Worm (Caenorhabditis elegans): ENCODE results near the gene F26A1.19.
A peak's percentile ranks its signal among the peaks of the same experiment; 100 is the strongest.

Gene F26A1.19

ce11 chrIII:4866762-4867161 is 29.2 kb downstream of the F26A1.19 start, which contains the start of gene C35D10.17:
Gene C35D10.17, plus strand, starts transcription at chrIII:4867062.
- no peak for TF ChIP-seq nhr-77 (tag; optimal IDR thresholded peaks at IDR 0.05)
- TF ChIP-seq skn-1 (tag; optimal IDR thresholded peaks at IDR 0.05): no peak

- TF ChIP-seq lin-39 (tag; optimal IDR thresholded peaks at IDR 0.05) (no peak), sem-4 (tag; optimal IDR thresholded peaks at IDR 0.05) (no peak), sma-3 (GFP tag; optimal IDR thresholded peaks at IDR 0.05) (no peak)
Observed at ce11 chrIII:4868643-4869042, 31.1 kb downstream of the F26A1.19 start, which contains the start of the genes msd-4 and C35D10.3. Gene msd-4, minus strand, starts transcription at chrIII:4868743. Gene C35D10.3, plus strand, starts transcription at chrIII:4868921.

ce11 chrIII:4870478-4870877 is 32.9 kb downstream of the F26A1.19 start, which contains the start of gene gipc-1:
Gene gipc-1, plus strand, starts transcription at chrIII:4870778.
- no peak for TF ChIP-seq sma-9 (GFP tag; optimal IDR thresholded peaks at IDR 0.05)
- no peak for TF ChIP-seq sma-9 (tag; optimal IDR thresholded peaks at IDR 0.05)
- no peak for TF ChIP-seq snpc-4 (tag; optimal IDR thresholded peaks at IDR 0.05)
- no peak for TF ChIP-seq ZK546.5 (tag; optimal IDR thresholded peaks at IDR 0.05)

ce11 chrIII:4873395-4873794 is 35.9 kb downstream of the F26A1.19 start:
- TF ChIP-seq ztf-1 (GFP tag; conservative IDR thresholded peaks at IDR 0.05) (no peak), egl-27 (tag; optimal IDR thresholded peaks at IDR 0.05) (no peak), sem-4 (tag; optimal IDR thresholded peaks at IDR 0.05) (no peak), elt-1 (tag; optimal IDR thresholded peaks at IDR 0.05) (no peak), unc-62 (GFP tag; optimal IDR thresholded peaks at IDR 0.05) (no peak), lin-11 (tag; optimal IDR thresholded peaks at IDR 0.05) (no peak), mbf-1 (tag; optimal IDR thresholded peaks at IDR 0.05) (no peak), peb-1 (tag; optimal IDR thresholded peaks at IDR 0.05) (no peak), nhr-6 (tag; optimal IDR thresholded peaks at IDR 0.05) (no peak), R02D3.7 (tag; optimal IDR thresholded peaks at IDR 0.05) (no peak), F13H6.1 (tag; optimal IDR thresholded peaks at IDR 0.05) (no peak), ztf-4 (tag; optimal IDR thresholded peaks at IDR 0.05) (no peak), ama-1 (optimal IDR thresholded peaks at IDR 0.05) (no peak), ceh-16 (tag; optimal IDR thresholded peaks at IDR 0.05) (no peak), aly-2 (tag; optimal IDR thresholded peaks at IDR 0.05) (no peak), nhr-129 (tag; optimal IDR thresholded peaks at IDR 0.05) (no peak), gmeb-1 (tag; optimal IDR thresholded peaks at IDR 0.05) (no peak), nhr-237 (tag; optimal IDR thresholded peaks at IDR 0.05) (no peak)

- TF ChIP-seq blmp-1 (tag; optimal IDR thresholded peaks at IDR 0.05; ENCODE audit: insufficient read depth) (no peak), elt-1 (tag; optimal IDR thresholded peaks at IDR 0.05) (no peak), sem-4 (tag; optimal IDR thresholded peaks at IDR 0.05) (no peak), nhr-77 (tag; optimal IDR thresholded peaks at IDR 0.05) (no peak), mbf-1 (tag; optimal IDR thresholded peaks at IDR 0.05) (no peak), nhr-10 (tag; optimal IDR thresholded peaks at IDR 0.05) (no peak), nhr-11 (tag; optimal IDR thresholded peaks at IDR 0.05) (no peak), nhr-25 (tag; optimal IDR thresholded peaks at IDR 0.05) (no peak), F13H6.1 (tag; optimal IDR thresholded peaks at IDR 0.05) (no peak), lsy-2 (tag; optimal IDR thresholded peaks at IDR 0.05) (no peak), aly-2 (tag; optimal IDR thresholded peaks at IDR 0.05) (no peak), mab-5 (tag; optimal IDR thresholded peaks at IDR 0.05) (no peak), skn-1 (tag; optimal IDR thresholded peaks at IDR 0.05) (no peak)
Observed at ce11 chrIII:4874671-4875070, 37.1 kb downstream of the F26A1.19 start, which contains the start of gene C35D10.12. Gene C35D10.12, minus strand, starts transcription at chrIII:4874771.

ce11 chrIII:4875663-4876062 is 38.1 kb downstream of the F26A1.19 start:
- TF ChIP-seq ama-1 (optimal IDR thresholded peaks at IDR 0.05): no peak
- TF ChIP-seq lin-11 (tag; optimal IDR thresholded peaks at IDR 0.05): peak; percentile 4
- TF ChIP-seq nhr-25 (tag; optimal IDR thresholded peaks at IDR 0.05): no peak
- TF ChIP-seq C34F6.9 (tag; optimal IDR thresholded peaks at IDR 0.05): peak; percentile 49
- TF ChIP-seq sma-9 (GFP tag; optimal IDR thresholded peaks at IDR 0.05): peak; percentile 9
- no peak for TF ChIP-seq sma-9 (tag; optimal IDR thresholded peaks at IDR 0.05)
- no peak for TF ChIP-seq elt-3 (tag; optimal IDR thresholded peaks at IDR 0.05)
- TF ChIP-seq nhr-129 (tag; optimal IDR thresholded peaks at IDR 0.05): peak; percentile 50
- no peak for TF ChIP-seq R02D3.7 (tag; optimal IDR thresholded peaks at IDR 0.05)
- no peak for TF ChIP-seq ztf-11 (tag; optimal IDR thresholded peaks at IDR 0.05)
- no peak for TF ChIP-seq ztf-4 (tag; optimal IDR thresholded peaks at IDR 0.05)
- TF ChIP-seq nhr-77 (tag; optimal IDR thresholded peaks at IDR 0.05): no peak
- TF ChIP-seq lin-13 (GFP tag; optimal IDR thresholded peaks at IDR 0.05): no peak
- TF ChIP-seq unc-39 (tag; optimal IDR thresholded peaks at IDR 0.05): no peak
- TF ChIP-seq dmd-4 (tag; optimal IDR thresholded peaks at IDR 0.05): no peak
- no peak for TF ChIP-seq lin-39 (tag; optimal IDR thresholded peaks at IDR 0.05)
- TF ChIP-seq unc-55 (GFP tag; optimal IDR thresholded peaks at IDR 0.05): no peak
- TF ChIP-seq snpc-4 (tag; optimal IDR thresholded peaks at IDR 0.05): no peak

Data from whole organism, L2 larva.